Fruit fly (Drosophila melanogaster): Measurements from ENCODE around the gene Nrg.

Gene Nrg

DNA sequence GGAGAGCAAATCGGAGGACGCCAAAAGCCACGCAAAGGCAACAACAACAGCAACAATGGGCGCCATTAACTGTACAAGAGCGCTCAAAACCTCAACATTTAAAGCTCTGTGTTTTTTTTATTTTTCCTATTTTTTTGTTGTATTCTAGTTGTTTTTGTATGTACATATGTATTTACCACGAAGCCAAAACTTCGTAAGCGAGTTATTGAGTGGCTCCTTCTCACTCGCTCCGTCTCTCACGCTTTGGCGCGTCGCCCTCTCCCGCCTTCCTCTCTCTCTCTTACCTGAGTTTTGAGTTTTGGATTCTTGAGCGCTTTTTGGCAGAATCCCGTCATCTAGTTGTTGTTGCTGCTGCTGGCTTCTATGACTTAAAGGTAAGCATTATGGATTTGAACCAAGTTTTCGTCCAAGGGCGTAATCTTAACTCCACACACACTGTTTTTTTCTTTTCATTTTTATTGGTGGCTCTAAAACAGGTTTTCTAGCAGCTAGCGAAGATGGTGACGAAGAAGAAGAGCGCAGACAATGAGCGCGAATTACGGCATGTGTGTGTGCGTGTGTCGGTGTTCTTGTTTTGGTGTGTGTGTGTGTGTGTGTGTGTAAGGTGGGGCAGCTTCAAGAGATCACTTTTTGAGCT, 970 bp downstream of the Nrg start:
- TF ChIP-seq abd-A (tag; optimal IDR thresholded peaks at IDR 0.05) (peak; percentile 51), CG3847 (GFP tag; IDR thresholded peaks at IDR 0.05) (no peak), kni (GFP tag; optimal IDR thresholded peaks at IDR 0.05) (peak; percentile 77), CG33213 (GFP tag; optimal IDR thresholded peaks at IDR 0.05) (no peak), bab2 (GFP tag; optimal IDR thresholded peaks at IDR 0.05) (no peak), CG11456 (GFP tag; IDR thresholded peaks at IDR 0.05) (no peak), sqz (GFP tag; optimal IDR thresholded peaks at IDR 0.05) (peak; percentile 54), cg (GFP tag; optimal IDR thresholded peaks at IDR 0.05) (peak; percentile 83), CG6689 (GFP tag; IDR thresholded peaks at IDR 0.05) (no peak), rib (GFP tag; IDR thresholded peaks at IDR 0.05) (peak; percentile 55; the same call in 1 of the 2 replicates), Myb (GFP tag; optimal IDR thresholded peaks at IDR 0.05) (no peak), CG32532 (GFP tag; IDR thresholded peaks at IDR 0.05) (0 out of 2 replicates have a peak, but pooled peaks have one; percentile 4), Hmx (GFP tag; optimal IDR thresholded peaks at IDR 0.05) (no peak), fd96Cb (tag; optimal IDR thresholded peaks at IDR 0.05) (no peak), eyg (GFP tag; optimal IDR thresholded peaks at IDR 0.05) (no peak), aop (GFP tag; IDR thresholded peaks at IDR 0.05) (no peak), Trl (optimal IDR thresholded peaks at IDR 0.05) (peak; percentile 71 to 87), Trl (GFP tag; optimal IDR thresholded peaks at IDR 0.05) (no peak), CG17385 (GFP tag; optimal IDR thresholded peaks at IDR 0.05) (peak; percentile 84), Elba2 (GFP tag; optimal IDR thresholded peaks at IDR 0.05) (no peak), z (GFP tag; IDR thresholded peaks at IDR 0.05) (peak; percentile 95), yki (optimal IDR thresholded peaks at IDR 0.05) (peak; percentile 11), HLH3B (GFP tag; IDR thresholded peaks at IDR 0.05) (no peak), YL-1 (GFP tag; optimal IDR thresholded peaks at IDR 0.05) (no peak), mam (GFP tag; optimal IDR thresholded peaks at IDR 0.05) (no peak), gsb (GFP tag; IDR thresholded peaks at IDR 0.05) (no peak), Med (GFP tag) (peak; percentile 55), CG12104 (GFP tag; optimal IDR thresholded peaks at IDR 0.05) (no peak), CG12769 (tag; optimal IDR thresholded peaks at IDR 0.05) (peak; percentile 14), ftz-f1 (GFP tag; optimal IDR thresholded peaks at IDR 0.05) (peak; percentile 13), chm (GFP tag; IDR thresholded peaks at IDR 0.05) (0 out of 2 replicates have a peak, but pooled peaks have one; percentile 23), eve (GFP tag; optimal IDR thresholded peaks at IDR 0.05) (no peak), esg (GFP tag; conservative IDR thresholded peaks at IDR 0.05) (no peak), nom (GFP tag; optimal IDR thresholded peaks at IDR 0.05) (peak; percentile 65), Stat92E (GFP tag; optimal IDR thresholded peaks at IDR 0.05) (no peak), cas (GFP tag; IDR thresholded peaks at IDR 0.05) (no peak), CG3726 (GFP tag; IDR thresholded peaks at IDR 0.05) (no peak), Mad (GFP tag; optimal IDR thresholded peaks at IDR 0.05) (no peak), al (GFP tag; IDR thresholded peaks at IDR 0.05) (no peak), CG4360 (GFP tag; IDR thresholded peaks at IDR 0.05) (peak; percentile 65), ham (GFP tag; IDR thresholded peaks at IDR 0.05) (no peak), CG13894 (tag; optimal IDR thresholded peaks at IDR 0.05) (peak; percentile 54), Drgx (GFP tag; IDR thresholded peaks at IDR 0.05) (0 out of 2 replicates have a peak, but pooled peaks have one; percentile 18), pros (GFP tag; optimal IDR thresholded peaks at IDR 0.05) (peak; percentile 89), CG6175 (GFP tag; IDR thresholded peaks at IDR 0.05) (no peak), Ravus (GFP tag; IDR thresholded peaks at IDR 0.05) (no peak), caup (GFP tag; optimal IDR thresholded peaks at IDR 0.05; ENCODE audit: severe bottlenecking) (no peak), CG12299 (tag; optimal IDR thresholded peaks at IDR 0.05) (no peak), sens-2 (GFP tag; IDR thresholded peaks at IDR 0.05) (no peak), cad (GFP tag; optimal IDR thresholded peaks at IDR 0.05) (no peak), Hand (GFP tag; optimal IDR thresholded peaks at IDR 0.05) (no peak), chinmo (GFP tag; IDR thresholded peaks at IDR 0.05; ENCODE audit: partially characterized antibody) (peak; percentile 75; the same call in 1 of the 4 replicates)
